Fruit fly (Drosophila melanogaster): Measurements from ENCODE around the gene ranshi.

DNA sequence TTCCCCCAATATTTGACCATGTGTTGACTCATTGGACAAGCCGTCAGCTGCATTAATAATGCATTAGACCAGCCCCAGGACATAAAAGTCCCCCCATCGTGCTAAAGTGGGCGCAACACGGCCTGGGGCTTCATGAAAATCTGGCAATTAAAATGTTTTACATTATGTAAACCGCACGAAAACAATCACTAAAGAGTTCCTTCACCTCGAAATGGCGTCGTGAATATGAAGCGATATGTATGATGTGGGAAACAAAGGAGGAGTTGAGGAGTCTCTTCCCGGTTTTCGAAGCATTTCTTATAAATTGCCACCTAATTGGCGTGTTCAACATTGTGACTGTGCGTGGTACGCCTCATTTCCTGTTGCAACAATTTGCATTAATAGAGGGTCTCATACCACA, 13.2 kb upstream of the ranshi start:
- TF ChIP-seq CG8478 (optimal IDR thresholded peaks at IDR 0.05) (no peak), CTCF (optimal IDR thresholded peaks at IDR 0.05) (no peak)

Data from S2 (cell line).